Worm (Caenorhabditis elegans) whole organism, L4/young adult: Measurements from ENCODE around the gene swt-3.

Source experiments
- W03F9.2 ChIP-seq: fragments of 150-350 bp; optimal IDR thresholded peaks from 2 replicates; lab custom pipeline; 2014; ENCODE audit warnings: missing biosample characterization, missing genetic modification characterization
- dao-5 ChIP-seq: sonication (generic microtip); optimal IDR thresholded peaks from 2 replicates; lab custom pipeline; 2016; ENCODE audit warnings: missing genotype, missing genetic modification characterization, moderate library complexity, missing compliant biosample characterization
- him-1 ChIP-seq: sonication (generic microtip); optimal IDR thresholded peaks from 2 replicates; lab custom pipeline; 2016; ENCODE audit warnings: missing genotype, missing genetic modification reagents, missing genetic modification characterization, missing compliant biosample characterization

ce11 chrIV:10773811-10774210 lies 6.7 kb downstream of the swt-3 start, which contains the start of gene inpp-1:
- TF ChIP-seq dao-5 (tag; lab: Kevin White, UChicago) = no peak
- no peak for TF ChIP-seq W03F9.2 (tag; lab: Kevin White, UChicago)
- no peak for TF ChIP-seq him-1 (tag; lab: Kevin White, UChicago)
